Worm (Caenorhabditis elegans) whole organism, midembryonic: Measurements from ENCODE around the gene C50E3.6.

ENCODE experiments used
- T22C8.4 ChIP-seq: fragments of 200-800 bp; sonication (Bioruptor generic); IDR thresholded peaks from 2 replicates; pipeline ENCODE4 v1.3.6; 2022; ENCODE audit warnings: missing genetic modification characterization, missing compliant biosample characterization
- cog-1 ChIP-seq: sonication (generic microtip); optimal IDR thresholded peaks from 2 replicates; lab custom pipeline; 2016; ENCODE audit warnings: missing genetic modification characterization, missing compliant biosample characterization
- med-1 ChIP-seq: sonication (generic microtip); optimal IDR thresholded peaks from 2 replicates; lab custom pipeline; 2017; ENCODE audit warnings: missing genetic modification characterization, mild to moderate bottlenecking, missing compliant biosample characterization, antibody characterized with exemption, missing genetic modification reagents; ENCODE audit not compliant: insufficient read depth
- ztf-29 ChIP-seq: fragments of 200-800 bp; sonication (Bioruptor generic); IDR thresholded peaks from 2 replicates; pipeline ENCODE4 v1.3.6; 2022; ENCODE audit warnings: missing genetic modification reagents, missing genetic modification characterization, missing compliant biosample characterization

DNA sequence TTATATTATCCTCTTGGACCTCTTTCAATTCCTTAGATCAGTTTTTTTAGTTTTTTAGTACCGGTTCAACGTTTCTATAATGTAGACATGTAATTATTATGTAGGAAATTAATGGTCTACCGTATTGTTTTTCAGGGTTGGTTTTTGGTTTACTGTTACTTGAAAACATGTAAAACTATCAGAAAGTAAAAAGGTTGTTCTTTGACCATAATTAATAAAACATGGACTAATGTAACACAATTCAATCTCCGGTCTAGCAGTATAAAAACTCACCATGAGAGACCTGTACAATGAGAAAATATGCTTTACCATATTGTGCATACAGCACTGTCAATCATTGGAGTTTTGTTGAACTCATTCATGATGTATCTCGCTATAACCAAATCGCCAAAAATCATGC, 45.1 kb upstream of the C50E3.6 start, which contains the start of gene srd-29:
- TF ChIP-seq med-1 (GFP tag; lab: Kevin White, UChicago) (no peak), cog-1 (tag; lab: Kevin White, UChicago) (no peak), T22C8.4 (GFP tag; lab: Robert Waterston, UW) (no peak), ztf-29 (GFP tag; lab: Robert Waterston, UW) (no peak)
